Worm (Caenorhabditis elegans) whole organism, L3 larva: Measurements from ENCODE around the gene kgb-1.

ENCODE experiments used
- R02D3.7 ChIP-seq: fragments of 150-350 bp; optimal IDR thresholded peaks from 2 replicates; lab custom pipeline; 2014; ENCODE audit warnings: missing biosample characterization, missing genetic modification characterization
- ceh-16 ChIP-seq: sonication (generic microtip); optimal IDR thresholded peaks from 2 replicates; lab custom pipeline; 2017; ENCODE audit warnings: missing biosample characterization, missing genetic modification characterization
- ceh-28 ChIP-seq: fragments of 150-350 bp; optimal IDR thresholded peaks from 2 replicates; lab custom pipeline; 2014; ENCODE audit warnings: missing biosample characterization, missing genetic modification reagents, missing genetic modification characterization
- ceh-82 ChIP-seq: fragments of 150-350 bp; optimal IDR thresholded peaks from 2 replicates; lab custom pipeline; 2014; ENCODE audit warnings: missing biosample characterization, missing genetic modification characterization
- ceh-9 ChIP-seq: sonication (generic microtip); optimal IDR thresholded peaks from 2 replicates; lab custom pipeline; 2018; ENCODE audit warnings: missing biosample characterization, missing genetic modification characterization
- daf-12 ChIP-seq: fragments of 150-350 bp; optimal IDR thresholded peaks from 2 replicates; lab custom pipeline; 2014; ENCODE audit warnings: missing biosample characterization, missing genetic modification reagents, missing genetic modification characterization
- egl-5 ChIP-seq: fragments of 150-350 bp; optimal IDR thresholded peaks from 2 replicates; lab custom pipeline; 2017; ENCODE audit warnings: missing biosample characterization, missing genetic modification reagents, missing genetic modification characterization, inconsistent platforms
- elt-1 ChIP-seq: fragments of 150-350 bp; optimal IDR thresholded peaks from 2 replicates; lab custom pipeline; 2014; ENCODE audit warnings: missing biosample characterization, missing genetic modification characterization
- elt-2 ChIP-seq: sonication (generic microtip); optimal IDR thresholded peaks from 2 replicates; lab custom pipeline; 2016; ENCODE audit warnings: missing genetic modification reagents, mild to moderate bottlenecking, missing genetic modification characterization, missing compliant biosample characterization
- elt-3 ChIP-seq, 3 experiments: fragments of 150-350 bp in 1 of 3; sonication (generic microtip) in 2 of 3; optimal IDR thresholded peaks; 2 replicates in 2 of 3; 4 replicates in 1 of 3; lab custom pipeline; 2014 to 2017; ENCODE audit warnings: missing biosample characterization in 3 of 3, missing genetic modification characterization in 3 of 3
- eor-1 ChIP-seq, 2 experiments: fragments of 150-350 bp; optimal IDR thresholded peaks; 2 replicates each; lab custom pipeline; 2014 to 2018; ENCODE audit warnings: missing biosample characterization in 2 of 2, missing genetic modification characterization in 2 of 2
- fkh-2 ChIP-seq: fragments of 150-350 bp; optimal IDR thresholded peaks from 2 replicates; lab custom pipeline; 2014; ENCODE audit warnings: missing biosample characterization, missing genetic modification reagents, missing genetic modification characterization
- fos-1 ChIP-seq: fragments of 150-350 bp; optimal IDR thresholded peaks from 2 replicates; lab custom pipeline; 2014; ENCODE audit warnings: missing biosample characterization, missing genetic modification characterization
- hmg-11 ChIP-seq: sonication (generic microtip); optimal IDR thresholded peaks from 2 replicates; lab custom pipeline; 2016; ENCODE audit warnings: missing genetic modification characterization, missing compliant biosample characterization
- jun-1 ChIP-seq: fragments of 150-350 bp; optimal IDR thresholded peaks from 2 replicates; lab custom pipeline; 2014; ENCODE audit warnings: missing biosample characterization, missing genetic modification reagents, missing genetic modification characterization
- lin-39 ChIP-seq: fragments of 150-350 bp; optimal IDR thresholded peaks from 2 replicates; lab custom pipeline; 2018; ENCODE audit warnings: missing biosample characterization, missing genetic modification reagents, missing genetic modification characterization
- lsy-12 ChIP-seq: sonication (generic microtip); optimal IDR thresholded peaks from 2 replicates; lab custom pipeline; 2016; ENCODE audit warnings: mild to moderate bottlenecking, missing genetic modification characterization, missing compliant biosample characterization
- mdl-1 ChIP-seq: fragments of 150-350 bp; optimal IDR thresholded peaks from 2 replicates; lab custom pipeline; 2014; ENCODE audit warnings: missing biosample characterization, missing genetic modification characterization
- nhr-237 ChIP-seq: fragments of 150-350 bp; optimal IDR thresholded peaks from 2 replicates; lab custom pipeline; 2014; ENCODE audit warnings: missing biosample characterization, missing genetic modification characterization
- nhr-25 ChIP-seq: sonication (generic microtip); optimal IDR thresholded peaks from 2 replicates; lab custom pipeline; 2017; ENCODE audit warnings: missing biosample characterization, missing genetic modification characterization
- nhr-43 ChIP-seq: sonication (generic microtip); optimal IDR thresholded peaks from 2 replicates; lab custom pipeline; 2016; ENCODE audit warnings: mild to moderate bottlenecking, missing genetic modification characterization, missing compliant biosample characterization; ENCODE audit not compliant: poor library complexity, severe bottlenecking
- nhr-76 ChIP-seq: fragments of 150-350 bp; sonication (generic microtip); optimal IDR thresholded peaks from 5 replicates; lab custom pipeline; 2014; ENCODE audit warnings: missing biosample characterization, missing genetic modification characterization
- nhr-77 ChIP-seq: fragments of 150-350 bp; optimal IDR thresholded peaks from 2 replicates; lab custom pipeline; 2014; ENCODE audit warnings: missing biosample characterization, missing genetic modification characterization
- pha-4 ChIP-seq: fragments of 150-350 bp; optimal IDR thresholded peaks from 2 replicates; lab custom pipeline; 2014; ENCODE audit warnings: missing biosample characterization, missing genetic modification reagents, missing genetic modification characterization
- pqm-1 ChIP-seq: fragments of 150-350 bp; optimal IDR thresholded peaks from 2 replicates; lab custom pipeline; 2017; ENCODE audit warnings: missing biosample characterization, missing genetic modification characterization, inconsistent platforms
- sea-2 ChIP-seq: fragments of 150-350 bp; sonication (generic microtip); optimal IDR thresholded peaks from 4 replicates; lab custom pipeline; 2014; ENCODE audit warnings: missing biosample characterization, missing genetic modification reagents, missing genetic modification characterization
- skn-1 ChIP-seq: fragments of 150-350 bp; optimal IDR thresholded peaks from 2 replicates; lab custom pipeline; 2014; ENCODE audit warnings: missing biosample characterization, missing genetic modification characterization
- snpc-4 ChIP-seq: fragments of 150-350 bp; optimal IDR thresholded peaks from 2 replicates; lab custom pipeline; 2014; ENCODE audit warnings: missing biosample characterization, missing genetic modification characterization
- tbx-2 ChIP-seq: sonication (generic microtip); optimal IDR thresholded peaks from 2 replicates; lab custom pipeline; 2016; ENCODE audit warnings: mild to moderate bottlenecking, missing genetic modification characterization, missing compliant biosample characterization
- unc-62 ChIP-seq: fragments of 150-350 bp; sonication (generic microtip); optimal IDR thresholded peaks from 4 replicates; lab custom pipeline; 2014; ENCODE audit warnings: missing biosample characterization, missing genetic modification reagents, missing genetic modification characterization
- zag-1 ChIP-seq: fragments of 150-350 bp; optimal IDR thresholded peaks from 2 replicates; lab custom pipeline; 2014; ENCODE audit warnings: missing biosample characterization, missing genetic modification characterization
- ztf-4 ChIP-seq: fragments of 150-350 bp; optimal IDR thresholded peaks from 2 replicates; lab custom pipeline; 2014; ENCODE audit warnings: missing biosample characterization, missing genetic modification characterization

Gene kgb-1

DNA sequence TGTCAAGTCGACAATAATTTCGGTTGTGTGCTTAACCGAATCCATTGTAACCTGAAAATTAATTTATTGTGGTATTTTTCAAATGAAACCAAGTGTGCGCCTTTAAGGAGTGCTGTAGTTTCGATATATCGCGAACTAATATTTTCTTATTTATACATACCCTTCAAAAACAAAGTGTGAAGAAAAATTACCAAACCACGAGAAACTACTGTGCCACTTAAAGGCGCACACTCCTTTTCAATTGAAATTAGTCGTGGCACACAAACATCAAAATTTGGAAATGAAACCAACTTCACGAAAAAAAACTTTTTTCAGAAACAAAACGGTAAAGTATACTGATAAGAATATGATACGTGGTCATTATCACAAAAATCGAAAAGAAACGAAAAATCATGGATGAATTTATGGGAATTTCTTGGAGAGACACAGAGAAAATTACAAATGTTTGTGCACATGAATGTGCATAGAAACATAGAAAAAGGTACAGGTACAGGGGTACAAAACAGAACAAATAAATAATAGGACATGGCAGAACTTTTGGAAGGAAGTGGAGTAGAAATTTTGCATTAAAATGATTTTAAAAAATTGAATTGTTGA lies 26.6 kb downstream of the kgb-1 start, which contains the start of gene spl-1:
Gene spl-1 (minus strand): TSS at position 51 of the 597 bp plus-strand sequence.
- TF ChIP-seq elt-2 (tag; lab: Kevin White, UChicago) (peak; percentile 79), pqm-1 (tag; lab: Kevin White, UChicago) (peak; percentile 85), pha-4 (tag; lab: Kevin White, UChicago) (peak; percentile 65), hmg-11 (no peak)

DNA sequence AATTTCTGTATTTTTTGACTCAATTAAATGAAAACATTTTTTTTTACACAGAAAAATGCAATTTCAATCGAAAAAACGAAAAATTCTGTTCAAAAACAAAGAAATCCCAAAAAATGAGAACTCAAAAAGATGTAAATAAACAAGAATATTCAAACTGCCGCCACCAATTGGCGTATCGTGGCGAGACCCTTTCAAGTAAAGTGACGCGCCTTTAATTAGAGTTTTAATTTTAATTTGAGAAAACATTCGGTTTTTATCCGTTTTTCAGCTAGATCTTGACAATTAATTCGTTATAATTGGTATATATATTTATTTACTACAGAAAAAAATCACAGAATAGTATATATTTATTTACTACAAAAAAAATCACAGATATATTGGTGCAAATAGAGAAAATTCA lies 30.2 kb downstream of the kgb-1 start:
- TF ChIP-seq mdl-1 = no peak
- no peak for TF ChIP-seq ceh-16 (tag; lab: Kevin White, UChicago)
- TF ChIP-seq eor-1 (tag; optimal IDR thresholded peaks at IDR 0.05; lab: Kevin White, UChicago) = no peak
- no peak for TF ChIP-seq nhr-237 (tag; lab: Kevin White, UChicago)
- TF ChIP-seq nhr-76 (tag; lab: Kevin White, UChicago) = no peak
- no peak for TF ChIP-seq elt-1
- no peak for TF ChIP-seq lsy-12 (tag; lab: Kevin White, UChicago)
- TF ChIP-seq R02D3.7 (tag; lab: Kevin White, UChicago) = no peak
- no peak for TF ChIP-seq ztf-4
- no peak for TF ChIP-seq snpc-4
- no peak for TF ChIP-seq ceh-28 (tag; lab: Kevin White, UChicago)

DNA sequence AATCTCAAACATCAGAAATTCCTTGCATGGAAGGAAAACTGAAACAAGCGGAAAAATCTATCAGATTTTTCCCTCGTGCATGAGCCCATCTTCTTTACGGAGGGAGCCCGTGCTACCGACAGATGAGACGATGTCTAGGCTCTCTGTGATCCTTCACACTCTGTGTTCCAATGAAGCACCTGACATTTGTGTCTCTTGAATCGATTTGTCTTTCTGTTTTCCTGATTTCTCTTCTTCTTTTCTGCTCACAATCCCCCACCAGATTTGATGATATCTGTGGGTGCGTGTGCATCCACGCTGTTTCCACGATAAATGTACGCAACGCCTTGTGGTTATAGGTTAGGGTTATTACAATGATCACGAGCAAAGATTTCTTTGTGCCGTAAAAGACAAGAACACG lies 31.0 kb downstream of the kgb-1 start:
- TF ChIP-seq skn-1 (tag; lab: Kevin White, UChicago) = no peak
- no peak for TF ChIP-seq elt-2 (tag; lab: Kevin White, UChicago)
- TF ChIP-seq fkh-2 (tag; lab: Kevin White, UChicago) = no peak
- no peak for TF ChIP-seq elt-3 (tag; optimal IDR thresholded peaks at IDR 0.05; lab: Kevin White, UChicago)
- no peak for TF ChIP-seq nhr-43 (tag; lab: Kevin White, UChicago)
- no peak for TF ChIP-seq snpc-4
- TF ChIP-seq nhr-76 (tag; lab: Kevin White, UChicago) = no peak
- no peak for TF ChIP-seq elt-1
- TF ChIP-seq zag-1 = no peak
- no peak for TF ChIP-seq unc-62
- no peak for TF ChIP-seq R02D3.7 (tag; lab: Kevin White, UChicago)
- no peak for TF ChIP-seq fos-1 (tag; lab: Kevin White, UChicago)
- TF ChIP-seq sea-2 (GFP tag; lab: Kevin White, UChicago) = no peak

DNA sequence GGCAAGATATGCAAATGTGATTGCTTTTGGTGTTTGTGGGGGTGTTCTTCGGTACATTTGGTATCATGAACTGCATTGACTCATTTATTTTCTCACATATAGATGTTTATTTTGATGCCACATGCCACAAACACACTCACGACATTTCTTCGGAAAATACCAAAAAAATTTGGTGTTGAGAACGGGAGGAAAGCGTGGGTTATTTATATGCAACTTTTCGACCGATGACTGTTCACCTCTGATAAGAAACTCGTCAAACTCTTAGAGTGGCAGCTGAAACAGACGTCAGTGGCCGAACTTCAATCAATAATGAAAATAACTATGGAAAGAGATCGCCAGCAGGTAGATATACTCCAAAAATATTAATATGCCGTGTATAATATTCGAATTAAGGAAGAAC lies 31.5 kb downstream of the kgb-1 start:
- TF ChIP-seq ceh-82 (tag; lab: Kevin White, UChicago) (no peak), egl-5 (peak; percentile 17), nhr-77 (tag; lab: Kevin White, UChicago) (no peak), ceh-28 (tag; lab: Kevin White, UChicago) (no peak), ceh-9 (tag; lab: Kevin White, UChicago) (no peak), lin-39 (no peak), pqm-1 (tag; lab: Kevin White, UChicago) (peak; percentile 18), elt-1 (no peak), elt-2 (tag; lab: Kevin White, UChicago) (peak; percentile 43), eor-1 (tag; optimal IDR thresholded peaks at IDR 0.05; lab: Kevin White, UChicago) (no peak), tbx-2 (no peak), daf-12 (tag; lab: Kevin White, UChicago) (no peak), lsy-12 (tag; lab: Kevin White, UChicago) (no peak), pha-4 (tag; lab: Kevin White, UChicago) (peak; percentile 9), nhr-43 (tag; lab: Kevin White, UChicago) (no peak), jun-1 (tag; lab: Kevin White, UChicago) (no peak), snpc-4 (no peak), skn-1 (tag; lab: Kevin White, UChicago) (no peak), zag-1 (no peak)
- TF ChIP-seq, all 47 proteins: peak for 4

DNA sequence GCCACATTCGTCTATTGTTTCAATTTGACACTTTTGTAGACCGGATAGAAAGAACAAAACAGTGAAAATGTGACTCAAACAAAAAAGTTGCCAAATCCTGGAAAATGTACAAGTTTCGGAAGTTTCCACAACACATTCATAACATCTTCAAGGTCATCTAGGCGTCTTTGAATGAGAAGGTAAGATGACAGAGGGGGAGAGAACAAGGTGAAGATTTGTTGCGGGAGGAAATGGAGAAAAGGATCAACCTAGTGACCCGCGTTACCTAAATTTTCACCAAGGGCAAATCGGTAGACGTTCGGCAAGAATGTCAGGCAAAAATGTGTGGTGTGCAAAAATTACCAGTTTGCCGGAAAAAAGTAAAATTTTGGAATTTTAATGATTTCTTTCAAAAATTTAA lies 32.0 kb downstream of the kgb-1 start:
- peak; percentile 51 for TF ChIP-seq nhr-25 (tag; lab: Kevin White, UChicago)
- TF ChIP-seq unc-62 = no peak
- TF ChIP-seq, all 47 proteins: peak for 1
